Worm (Caenorhabditis elegans): Measurements from ENCODE around the gene F54B11.8.

DNA sequence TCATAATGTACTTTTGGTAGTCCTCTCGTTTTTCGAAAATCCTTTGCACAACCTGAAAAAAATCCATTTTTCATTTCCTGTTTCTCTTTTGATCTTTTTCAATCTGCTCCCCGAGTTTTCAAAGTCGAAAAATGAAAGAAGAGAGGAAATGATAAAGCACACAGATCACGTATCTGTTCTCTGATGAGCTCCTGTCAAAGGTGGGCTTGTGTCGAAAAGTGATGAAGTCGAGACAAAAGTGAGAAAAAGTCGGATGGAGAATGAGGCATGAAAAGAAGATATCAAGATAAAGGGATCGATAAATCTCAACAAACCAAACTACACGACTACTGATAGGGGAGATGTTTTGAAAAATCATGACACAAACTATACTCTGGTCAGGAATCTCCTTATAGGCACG, 48.6 kb downstream of the F54B11.8 start:
- TF ChIP-seq ama-1 (optimal IDR thresholded peaks at IDR 0.05) (no peak), skn-1 (tag; optimal IDR thresholded peaks at IDR 0.05) (no peak), nhr-25 (tag; optimal IDR thresholded peaks at IDR 0.05) (no peak), nhr-11 (tag; optimal IDR thresholded peaks at IDR 0.05) (peak; percentile 41), fos-1 (tag; optimal IDR thresholded peaks at IDR 0.05) (no peak)

Measured in whole organism, L3 larva.